Worm (Caenorhabditis elegans): ENCODE data around the gene pms-2.

Gene pms-2

DNA sequence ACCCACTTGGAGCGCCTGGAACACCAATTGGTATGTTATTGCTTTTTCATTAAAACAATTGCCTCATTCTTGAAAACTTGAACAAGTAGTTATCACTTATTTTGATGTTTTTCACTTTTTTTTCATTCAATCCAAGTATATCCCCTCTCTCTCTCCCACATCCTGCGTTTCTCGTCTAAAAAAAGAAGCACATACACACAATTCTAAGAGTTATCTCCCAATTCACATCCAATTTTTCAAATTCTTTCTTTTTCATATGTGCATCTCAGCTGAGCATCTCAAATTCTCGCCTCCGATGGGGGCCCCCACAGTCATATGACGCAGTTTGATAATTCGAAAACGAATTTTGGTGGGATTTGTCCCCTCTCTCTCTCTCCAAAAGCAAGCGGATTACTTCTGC is 33.7 kb downstream of the pms-2 start:
- TF ChIP-seq mep-1 (tag; optimal IDR thresholded peaks at IDR 0.05): no peak
- no peak for TF ChIP-seq nhr-11 (tag; optimal IDR thresholded peaks at IDR 0.05)
- TF ChIP-seq lin-14 (GFP tag; optimal IDR thresholded peaks at IDR 0.05): peak; percentile 62
- TF ChIP-seq pqm-1 (tag; optimal IDR thresholded peaks at IDR 0.05): no peak
- TF ChIP-seq aha-1 (tag; optimal IDR thresholded peaks at IDR 0.05): no peak
- no peak for TF ChIP-seq unc-30 (tag; optimal IDR thresholded peaks at IDR 0.05)
- TF ChIP-seq nhr-90 (tag; optimal IDR thresholded peaks at IDR 0.05; ENCODE audit: poor library complexity): no peak
- no peak for TF ChIP-seq efl-1 (optimal IDR thresholded peaks at IDR 0.05)
- TF ChIP-seq efl-1 (GFP tag; optimal IDR thresholded peaks at IDR 0.05 in 1 of 2): peak in 1 of 2 experiments; percentile 83
- no peak for TF ChIP-seq hpl-2 (GFP tag; optimal IDR thresholded peaks at IDR 0.05)
- no peak for TF ChIP-seq nhr-84 (tag; optimal IDR thresholded peaks at IDR 0.05)
- TF ChIP-seq nhr-85 (tag): peak; percentile 46

ce11 chrV:11535504-11536062 is 34.8 kb downstream of the pms-2 start:
- TF ChIP-seq tlp-1 (tag; optimal IDR thresholded peaks at IDR 0.05) (no peak), nhr-19 (GFP tag; conservative IDR thresholded peaks at IDR 0.05) (peak; percentile 17; the same call in 1 of the 2 replicates), zag-1 (tag; optimal IDR thresholded peaks at IDR 0.05) (no peak), mef-2 (tag; optimal IDR thresholded peaks at IDR 0.05) (no peak), nhr-71 (tag; optimal IDR thresholded peaks at IDR 0.05) (peak; percentile 55), sox-4 (tag; optimal IDR thresholded peaks at IDR 0.05) (no peak), C04F5.9 (tag; optimal IDR thresholded peaks at IDR 0.05) (no peak), fkh-4 (tag; optimal IDR thresholded peaks at IDR 0.05; ENCODE audit: borderline replicate concordance) (no peak), ets-5 (GFP tag; IDR thresholded peaks at IDR 0.05) (no peak), ceh-8 (GFP tag; optimal IDR thresholded peaks at IDR 0.05) (no peak), nhr-12 (tag; optimal IDR thresholded peaks at IDR 0.05) (no peak), ztf-4 (tag; optimal IDR thresholded peaks at IDR 0.05) (no peak), blmp-1 (tag; optimal IDR thresholded peaks at IDR 0.05) (peak; percentile 51), nhr-28 (tag; optimal IDR thresholded peaks at IDR 0.05) (no peak), ceh-63 (GFP tag; optimal IDR thresholded peaks at IDR 0.05) (no peak), unc-30 (tag; optimal IDR thresholded peaks at IDR 0.05) (no peak), irx-1 (tag; optimal IDR thresholded peaks at IDR 0.05) (no peak), C16A3.4 (tag; optimal IDR thresholded peaks at IDR 0.05) (no peak), F16B12.6 (tag; optimal IDR thresholded peaks at IDR 0.05) (no peak), zip-4 (GFP tag; optimal IDR thresholded peaks at IDR 0.05) (no peak), pax-3 (tag; optimal IDR thresholded peaks at IDR 0.05) (no peak), efl-3 (GFP tag; optimal IDR thresholded peaks at IDR 0.05) (no peak), lin-35 (GFP tag; optimal IDR thresholded peaks at IDR 0.05) (peak in 1 of 2 experiments; percentile 38), efl-1 (optimal IDR thresholded peaks at IDR 0.05) (no peak), efl-1 (GFP tag; optimal IDR thresholded peaks at IDR 0.05 in 1 of 2) (peak in 1 of 2 experiments; percentile 90), snu-23 (GFP tag; optimal IDR thresholded peaks at IDR 0.05) (peak; percentile 11), aly-2 (tag; optimal IDR thresholded peaks at IDR 0.05) (no peak), unc-130 (tag; optimal IDR thresholded peaks at IDR 0.05) (no peak), lsy-2 (tag; optimal IDR thresholded peaks at IDR 0.05) (peak in 1 of 2 experiments; percentile 37), dsc-1 (tag; optimal IDR thresholded peaks at IDR 0.05) (no peak), lin-14 (GFP tag; optimal IDR thresholded peaks at IDR 0.05) (peak; percentile 61), elt-2 (tag; optimal IDR thresholded peaks at IDR 0.05) (peak; percentile 66), ztf-11 (tag; optimal IDR thresholded peaks at IDR 0.05) (no peak), aha-1 (tag; optimal IDR thresholded peaks at IDR 0.05) (no peak), hlh-17 (GFP tag; optimal IDR thresholded peaks at IDR 0.05; ENCODE audit: borderline replicate concordance) (no peak), egl-27 (tag; optimal IDR thresholded peaks at IDR 0.05) (no peak), dpl-1 (GFP tag; optimal IDR thresholded peaks at IDR 0.05) (no peak), swsn-7 (tag; optimal IDR thresholded peaks at IDR 0.05) (no peak), unc-62 (GFP tag; optimal IDR thresholded peaks at IDR 0.05) (no peak), lin-15B (tag; optimal IDR thresholded peaks at IDR 0.05) (no peak), pqm-1 (tag; optimal IDR thresholded peaks at IDR 0.05) (no peak), nhr-20 (tag; optimal IDR thresholded peaks at IDR 0.05) (peak; percentile 1), mdl-1 (tag; optimal IDR thresholded peaks at IDR 0.05) (no peak), egl-13 (tag; optimal IDR thresholded peaks at IDR 0.05) (no peak), grh-1 (GFP tag; IDR thresholded peaks at IDR 0.05) (no peak), nhr-84 (tag; optimal IDR thresholded peaks at IDR 0.05) (no peak)

All from whole organism, L1 larva.